Worm (Caenorhabditis elegans) whole organism, midembryonic: Measurements from ENCODE around the gene F22B8.3.

ENCODE experiments used
- T22C8.4 ChIP-seq: fragments of 200-800 bp; sonication (Bioruptor generic); IDR thresholded peaks from 2 replicates; pipeline ENCODE4 v1.3.6; 2022; ENCODE audit warnings: missing genetic modification characterization, missing compliant biosample characterization
- flt-1 ChIP-seq: fragments of 200-800 bp; sonication (Bioruptor generic); IDR thresholded peaks from 2 replicates; pipeline ENCODE4 v1.3.6; 2022; ENCODE audit warnings: missing genetic modification characterization, missing compliant biosample characterization
- ref-1 ChIP-seq: fragments of 200-800 bp; sonication (Bioruptor generic); conservative IDR thresholded peaks from 2 replicates; pipeline ENCODE4 v1.3.6; 2022; ENCODE audit warnings: missing genetic modification reagents, missing genetic modification characterization, missing compliant biosample characterization
- ztf-23 ChIP-seq: fragments of 200-800 bp; sonication (Bioruptor generic); IDR thresholded peaks from 2 replicates; pipeline ENCODE4 v1.3.6; 2022; ENCODE audit warnings: missing genetic modification reagents, missing genetic modification characterization, missing compliant biosample characterization
- ztf-29 ChIP-seq: fragments of 200-800 bp; sonication (Bioruptor generic); IDR thresholded peaks from 2 replicates; pipeline ENCODE4 v1.3.6; 2022; ENCODE audit warnings: missing genetic modification reagents, missing genetic modification characterization, missing compliant biosample characterization

DNA sequence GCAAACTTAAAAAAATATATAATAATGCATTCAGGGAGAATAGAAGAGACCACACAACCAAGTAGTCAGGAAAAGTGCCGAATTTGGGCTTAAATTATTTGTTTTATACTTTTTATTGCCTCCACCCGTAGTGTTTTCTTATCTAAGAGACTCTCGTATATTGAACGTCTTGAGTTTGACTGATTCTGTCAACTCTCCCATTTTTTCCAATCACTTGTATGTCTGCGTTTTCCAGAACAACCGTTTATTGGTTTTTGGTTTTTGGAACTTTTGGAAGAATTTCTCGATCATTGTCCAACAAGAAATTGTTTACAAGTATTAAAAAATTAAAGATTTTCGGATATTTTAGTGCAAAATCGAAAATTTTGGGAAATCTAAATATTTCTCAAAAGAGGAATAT is 47.1 kb upstream of the F22B8.3 start:
- TF ChIP-seq ztf-23 = no peak
- TF ChIP-seq ref-1 (GFP tag; lab: Robert Waterston, UW) = no peak
- TF ChIP-seq ztf-29 (GFP tag; lab: Robert Waterston, UW) = no peak
- TF ChIP-seq T22C8.4 = no peak
- no peak for TF ChIP-seq flt-1
